Worm (Caenorhabditis elegans) whole organism, mixed stage, embryonic: Measurements from ENCODE around the gene C45B2.2.

Experiments used
- M03D4.4 ChIP-seq: sonication (generic microtip); optimal IDR thresholded peaks from 2 replicates; lab custom pipeline; 2017; ENCODE audit warnings: mild to moderate bottlenecking, missing genetic modification characterization, missing compliant biosample characterization
- blmp-1 ChIP-seq: fragments of 150-350 bp; optimal IDR thresholded peaks from 2 replicates; lab custom pipeline; 2014; ENCODE audit warnings: missing biosample characterization, missing genetic modification characterization
- ceh-39 ChIP-seq: fragments of 150-350 bp; optimal IDR thresholded peaks from 2 replicates; lab custom pipeline; 2014; ENCODE audit warnings: missing biosample characterization, missing genetic modification characterization
- ceh-43 ChIP-seq: fragments of 200-800 bp; sonication (Bioruptor generic); optimal IDR thresholded peaks from 2 replicates; lab custom pipeline; 2018; ENCODE audit warnings: mild to moderate bottlenecking, missing genetic modification characterization, moderate library complexity, missing compliant biosample characterization
- ceh-83 ChIP-seq: fragments of 200-800 bp; sonication (Bioruptor generic); optimal IDR thresholded peaks from 2 replicates; lab custom pipeline; 2018; ENCODE audit warnings: mild to moderate bottlenecking, missing genetic modification characterization, missing compliant biosample characterization
- ces-1 ChIP-seq: fragments of 150-350 bp; optimal IDR thresholded peaks from 2 replicates; lab custom pipeline; 2014; ENCODE audit warnings: missing biosample characterization, missing genetic modification reagents, missing genetic modification characterization
- cnd-1 ChIP-seq: fragments of 200-800 bp; sonication (Bioruptor generic); optimal IDR thresholded peaks from 2 replicates; lab custom pipeline; 2018; ENCODE audit warnings: mild to moderate bottlenecking, missing genetic modification characterization, missing compliant biosample characterization
- elt-1 ChIP-seq: sonication (generic microtip); optimal IDR thresholded peaks from 2 replicates; lab custom pipeline; 2017; ENCODE audit warnings: missing genetic modification characterization, mild to moderate bottlenecking, missing compliant biosample characterization, antibody characterized with exemption, moderate library complexity, borderline replicate concordance; ENCODE audit not compliant: insufficient read depth
- elt-3 ChIP-seq: fragments of 150-350 bp; optimal IDR thresholded peaks from 2 replicates; lab custom pipeline; 2014; ENCODE audit warnings: missing biosample characterization, missing genetic modification characterization
- flh-1 ChIP-seq: fragments of 200-800 bp; sonication (Bioruptor generic); optimal IDR thresholded peaks from 2 replicates; lab custom pipeline; 2018; ENCODE audit warnings: mild to moderate bottlenecking, missing genetic modification characterization, moderate library complexity, missing compliant biosample characterization
- ham-2 ChIP-seq: fragments of 200-800 bp; sonication (Bioruptor generic); optimal IDR thresholded peaks from 2 replicates; lab custom pipeline; 2018; ENCODE audit warnings: mild to moderate bottlenecking, missing genetic modification characterization, missing compliant biosample characterization
- hlh-1 ChIP-seq: fragments of 150-350 bp; optimal IDR thresholded peaks from 2 replicates; lab custom pipeline; 2014; ENCODE audit warnings: missing biosample characterization, missing genetic modification reagents, missing genetic modification characterization
- lin-13 ChIP-seq: fragments of 150-350 bp; optimal IDR thresholded peaks from 2 replicates; lab custom pipeline; 2014; ENCODE audit warnings: missing biosample characterization, missing genetic modification characterization
- lsy-2 ChIP-seq: fragments of 150-350 bp; optimal IDR thresholded peaks from 2 replicates; lab custom pipeline; 2014; ENCODE audit warnings: missing biosample characterization, missing genetic modification characterization
- mab-5 ChIP-seq: fragments of 150-350 bp; optimal IDR thresholded peaks from 2 replicates; lab custom pipeline; 2014; ENCODE audit warnings: missing biosample characterization, missing genetic modification characterization
- mep-1 ChIP-seq: fragments of 150-350 bp; optimal IDR thresholded peaks from 2 replicates; lab custom pipeline; 2017; ENCODE audit warnings: missing biosample characterization, missing genetic modification reagents, missing genetic modification characterization, inconsistent platforms
- mls-2 ChIP-seq: sonication (generic microtip); optimal IDR thresholded peaks from 2 replicates; lab custom pipeline; 2016; ENCODE audit warnings: mild to moderate bottlenecking, missing genetic modification characterization, moderate library complexity, missing compliant biosample characterization
- nhr-12 ChIP-seq: fragments of 150-350 bp; optimal IDR thresholded peaks from 2 replicates; lab custom pipeline; 2014; ENCODE audit warnings: missing biosample characterization, missing genetic modification characterization
- nhr-2 ChIP-seq: fragments of 150-350 bp; optimal IDR thresholded peaks from 2 replicates; lab custom pipeline; 2014; ENCODE audit warnings: missing biosample characterization, missing genetic modification characterization
- nhr-237 ChIP-seq: fragments of 150-350 bp; optimal IDR thresholded peaks from 2 replicates; lab custom pipeline; 2014; ENCODE audit warnings: missing biosample characterization, missing genetic modification characterization
- nhr-76 ChIP-seq: sonication (generic microtip); optimal IDR thresholded peaks from 2 replicates; lab custom pipeline; 2017; ENCODE audit warnings: missing biosample characterization, missing genetic modification characterization
- pha-4 ChIP-seq: fragments of 150-350 bp; optimal IDR thresholded peaks from 2 replicates; lab custom pipeline; 2018; ENCODE audit warnings: missing biosample characterization, missing genetic modification reagents, missing genetic modification characterization
- snpc-4 ChIP-seq: fragments of 150-350 bp; optimal IDR thresholded peaks from 2 replicates; lab custom pipeline; 2014; ENCODE audit warnings: missing biosample characterization, missing genetic modification characterization
- sptf-1 ChIP-seq: sonication (generic microtip); optimal IDR thresholded peaks from 2 replicates; lab custom pipeline; 2017; ENCODE audit warnings: mild to moderate bottlenecking, missing genetic modification characterization, moderate library complexity, missing compliant biosample characterization
- tbx-8 ChIP-seq: fragments of 200-800 bp; sonication (Bioruptor generic); optimal IDR thresholded peaks from 2 replicates; lab custom pipeline; 2018; ENCODE audit warnings: mild to moderate bottlenecking, missing genetic modification characterization, moderate library complexity, missing compliant biosample characterization
- unc-120 ChIP-seq: sonication (generic microtip); optimal IDR thresholded peaks from 2 replicates; lab custom pipeline; 2017; ENCODE audit warnings: missing genetic modification characterization, missing compliant biosample characterization; ENCODE audit not compliant: poor library complexity, severe bottlenecking
- zip-8 ChIP-seq: fragments of 150-350 bp; optimal IDR thresholded peaks from 2 replicates; lab custom pipeline; 2014; ENCODE audit warnings: missing biosample characterization, missing genetic modification characterization
- ztf-11 ChIP-seq: fragments of 150-350 bp; optimal IDR thresholded peaks from 2 replicates; lab custom pipeline; 2014; ENCODE audit warnings: missing biosample characterization, missing genetic modification characterization

The C45B2.2 gene

DNA sequence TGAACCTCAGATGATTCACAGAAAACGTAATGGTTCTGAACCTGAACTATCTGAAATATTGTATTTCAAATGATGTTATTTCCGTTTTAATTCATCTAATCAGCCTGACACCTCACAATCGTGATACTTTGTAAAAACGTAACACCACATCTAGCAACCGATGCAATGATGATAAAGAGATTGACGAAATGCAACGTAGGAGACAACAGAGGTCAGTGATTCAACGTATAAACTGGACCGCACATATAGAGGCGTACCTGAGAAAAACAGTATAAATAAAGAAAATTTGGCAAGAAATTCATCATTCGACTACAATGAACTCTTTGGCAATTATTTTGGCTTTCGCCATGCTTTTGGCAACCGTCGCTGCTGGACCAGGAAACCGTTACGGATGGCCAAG is at the start of gene C45B2.2:
TSS of gene C45B2.2 (plus strand) at position 301 of the 400 bp plus-strand sequence.
- TF ChIP-seq ceh-43 (GFP tag; lab: Kevin White, UChicago), result no peak
- no peak for TF ChIP-seq blmp-1
- no peak for TF ChIP-seq ceh-83 (GFP tag; lab: Kevin White, UChicago)
- no peak for TF ChIP-seq lin-13 (tag; lab: Kevin White, UChicago)
- TF ChIP-seq nhr-237 (tag; lab: Kevin White, UChicago), result no peak
- TF ChIP-seq mls-2 (tag; lab: Kevin White, UChicago), result no peak
- TF ChIP-seq cnd-1 (tag; lab: Kevin White, UChicago), result no peak
- no peak for TF ChIP-seq mab-5
- no peak for TF ChIP-seq ces-1 (GFP tag; lab: Kevin White, UChicago)
- no peak for TF ChIP-seq ham-2 (GFP tag; lab: Kevin White, UChicago)
- TF ChIP-seq nhr-2 (tag; lab: Kevin White, UChicago), result no peak
- TF ChIP-seq mep-1 (tag; lab: Kevin White, UChicago), result no peak
- TF ChIP-seq lsy-2 (tag; lab: Kevin White, UChicago), result no peak
- TF ChIP-seq nhr-12 (tag; lab: Kevin White, UChicago), result no peak
- no peak for TF ChIP-seq ztf-11
- TF ChIP-seq pha-4 (tag; lab: Kevin White, UChicago), result no peak
- TF ChIP-seq flh-1 (GFP tag; lab: Kevin White, UChicago), result no peak

- TF ChIP-seq M03D4.4, result no peak
- no peak for TF ChIP-seq unc-120 (tag; lab: Kevin White, UChicago)
- no peak for TF ChIP-seq cnd-1 (tag; lab: Kevin White, UChicago)
- TF ChIP-seq nhr-76, result no peak
- TF ChIP-seq mab-5, result no peak
- TF ChIP-seq hlh-1 (tag; lab: Kevin White, UChicago), result no peak
- TF ChIP-seq nhr-237 (tag; lab: Kevin White, UChicago), result no peak
- TF ChIP-seq mls-2 (tag; lab: Kevin White, UChicago), result no peak
- no peak for TF ChIP-seq elt-3 (tag; lab: Kevin White, UChicago)
- TF ChIP-seq sptf-1, result no peak
Measured at ce11 chrX:6039544-6039943, 45.0 kb upstream of the C45B2.2 start, which contains the start of gene hsp-25. Gene hsp-25 (minus strand): TSS chrX:6039644.

- TF ChIP-seq nhr-237 (tag; lab: Kevin White, UChicago), result no peak
- TF ChIP-seq sptf-1, result peak; percentile 60
- TF ChIP-seq zip-8 (tag; lab: Kevin White, UChicago), result peak; percentile 56
- TF ChIP-seq elt-1 (tag; lab: Kevin White, UChicago), result no peak
- TF ChIP-seq lin-13 (tag; lab: Kevin White, UChicago), result no peak
- peak; percentile 36 for TF ChIP-seq ces-1 (GFP tag; lab: Kevin White, UChicago)
- peak; percentile 45 for TF ChIP-seq unc-120 (tag; lab: Kevin White, UChicago)
- TF ChIP-seq M03D4.4, result peak; percentile 65
- peak; percentile 5 for TF ChIP-seq mls-2 (tag; lab: Kevin White, UChicago)
- TF ChIP-seq, all 35 proteins: peak for 6
Measured at ce11 chrX:6040435-6041093, 44.0 kb upstream of the C45B2.2 start.

- no peak for TF ChIP-seq tbx-8 (GFP tag; lab: Kevin White, UChicago)
- TF ChIP-seq hlh-1 (tag; lab: Kevin White, UChicago), result peak; percentile 7
- TF ChIP-seq, all 35 proteins: peak for 1
Measured at ce11 chrX:6041094-6041441, 43.5 kb upstream of the C45B2.2 start.

DNA sequence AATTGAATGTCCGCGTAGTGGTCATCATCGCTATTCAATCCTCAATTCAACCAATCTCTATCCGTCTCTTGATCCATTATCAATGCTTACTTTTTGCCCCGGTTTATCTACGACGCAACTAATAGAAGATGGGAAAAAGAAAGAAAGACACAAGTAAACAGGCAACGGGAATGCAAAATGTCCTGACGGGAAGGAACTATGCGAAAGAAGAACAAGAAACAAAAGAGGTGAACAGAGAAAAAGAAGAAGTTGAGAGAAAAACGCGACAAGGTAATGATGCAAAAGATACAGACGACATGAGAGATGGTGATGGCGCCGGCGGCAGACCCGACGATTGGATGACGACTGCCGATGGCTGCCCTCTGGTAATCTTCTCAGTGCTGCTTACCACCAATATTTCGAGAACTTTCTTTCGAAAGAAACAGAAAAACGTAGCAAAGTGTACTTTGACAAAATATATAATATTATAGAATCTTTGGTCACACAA is 42.5 kb upstream of the C45B2.2 start:
- TF ChIP-seq ceh-83 (GFP tag; lab: Kevin White, UChicago) (no peak), elt-3 (tag; lab: Kevin White, UChicago) (peak; percentile 81), ces-1 (GFP tag; lab: Kevin White, UChicago) (no peak), nhr-237 (tag; lab: Kevin White, UChicago) (peak; percentile 80), elt-1 (tag; lab: Kevin White, UChicago) (no peak), ham-2 (GFP tag; lab: Kevin White, UChicago) (peak; percentile 73), snpc-4 (tag; lab: Kevin White, UChicago) (no peak), hlh-1 (tag; lab: Kevin White, UChicago) (peak; percentile 62), ceh-39 (tag; lab: Kevin White, UChicago) (no peak), mab-5 (no peak), ztf-11 (no peak), nhr-2 (tag; lab: Kevin White, UChicago) (no peak), cnd-1 (tag; lab: Kevin White, UChicago) (no peak), flh-1 (GFP tag; lab: Kevin White, UChicago) (no peak), unc-120 (tag; lab: Kevin White, UChicago) (peak; percentile 58)
